Fruit fly (Drosophila melanogaster) whole organism, wandering third instar larva: ENCODE measurements around the gene CG31674.

Experiments used
- Abd-B ChIP-seq: fragments of >200 bp; optimal IDR thresholded peaks from 2 replicates; lab custom pipeline; 2017; ENCODE audit warnings: missing biosample characterization, missing genetic modification characterization
- CrebA ChIP-seq: fragments of 200-800 bp; sonication (Bioruptor generic); optimal IDR thresholded peaks from 2 replicates; lab custom pipeline; 2016; ENCODE audit warnings: missing biosample characterization, mild to moderate bottlenecking, missing genetic modification characterization, borderline replicate concordance
- Dif ChIP-seq: fragments of 200-275, 200-300 bp; sonication (Bioruptor generic); optimal IDR thresholded peaks from 2 replicates; lab custom pipeline; 2018; ENCODE audit warnings: missing biosample characterization, missing genetic modification characterization; ENCODE audit not compliant: partially characterized antibody
- HLH106 ChIP-seq: fragments of 200-800 bp; optimal IDR thresholded peaks from 3 replicates; lab custom pipeline; 2019; ENCODE audit warnings: missing biosample characterization, mild to moderate bottlenecking, missing genetic modification characterization, moderate library complexity
- Hnf4 ChIP-seq: fragments of 200-800 bp; sonication (Bioruptor generic); optimal IDR thresholded peaks from 2 replicates; lab custom pipeline; 2016; ENCODE audit warnings: missing biosample characterization, mild to moderate bottlenecking, missing genetic modification characterization
- N ChIP-seq: fragments of >200 bp; optimal IDR thresholded peaks from 2 replicates; lab custom pipeline; 2018; ENCODE audit warnings: missing biosample characterization, missing external identifiers, missing genetic modification characterization
- OdsH ChIP-seq: fragments of 200-800 bp; sonication (Bioruptor generic); optimal IDR thresholded peaks from 2 replicates; lab custom pipeline; 2016; ENCODE audit warnings: missing biosample characterization, mild to moderate bottlenecking, missing genetic modification characterization
- br ChIP-seq: fragments of 200-800 bp; sonication (Bioruptor generic); optimal IDR thresholded peaks from 2 replicates; lab custom pipeline; 2016; ENCODE audit warnings: missing biosample characterization, missing genetic modification characterization
- lola ChIP-seq: fragments of >200 bp; optimal IDR thresholded peaks from 2 replicates; lab custom pipeline; 2017; ENCODE audit warnings: missing biosample characterization, missing genetic modification characterization
- tai ChIP-seq: sonication (Bioruptor generic); optimal IDR thresholded peaks from 2 replicates; lab custom pipeline; 2016; ENCODE audit warnings: missing biosample characterization, missing genetic modification characterization
- usp ChIP-seq: fragments of >200 bp; optimal IDR thresholded peaks from 2 replicates; lab custom pipeline; 2017; ENCODE audit warnings: missing biosample characterization, missing genetic modification characterization

- no peak for TF ChIP-seq tai
- TF ChIP-seq OdsH (GFP tag; lab: Kevin White, UChicago) = no peak
- TF ChIP-seq Abd-B (GFP tag; lab: Kevin White, UChicago) = no peak
- no peak for TF ChIP-seq Dif (GFP tag; lab: Kevin White, UChicago)
- no peak for TF ChIP-seq lola
- no peak for TF ChIP-seq usp (GFP tag; lab: Kevin White, UChicago)
- TF ChIP-seq HLH106 (tag; lab: Kevin White, UChicago) = no peak
- no peak for TF ChIP-seq CrebA (GFP tag; lab: Kevin White, UChicago)
- no peak for TF ChIP-seq Hnf4
- TF ChIP-seq N = no peak
- no peak for TF ChIP-seq br (GFP tag; lab: Kevin White, UChicago)
Measured at dm6 chr2L:20851592-20851991, 20.5 kb downstream of the CG31674 start.
